Fruit fly (Drosophila melanogaster) whole organism, embryonic: Measurements from ENCODE around the gene awd.
A peak's percentile ranks its signal among the peaks of the same experiment; 100 is the strongest.

ENCODE experiments used
- Bgb ChIP-seq: fragments of 200-800 bp; sonication (Bioruptor generic); IDR thresholded peaks from 2 replicates; pipeline ENCODE4 v1.3.6; 2022; ENCODE audit warnings: missing biosample characterization, missing genetic modification characterization; ENCODE audit not compliant: partially characterized antibody
- CG11695 ChIP-seq: fragments of 200-800 bp; sonication (Bioruptor generic); IDR thresholded peaks from 3 replicates; pipeline ENCODE4 v1.3.6; 2022; ENCODE audit warnings: missing biosample characterization, missing genetic modification characterization
- CG12071 ChIP-seq: fragments of 200-800 bp; sonication (Bioruptor generic); optimal IDR thresholded peaks from 3 replicates; lab custom pipeline; 2018; ENCODE audit warnings: missing biosample characterization, mild to moderate bottlenecking, missing genetic modification characterization
- CG13287 ChIP-seq: fragments of 200-800 bp; sonication (Bioruptor generic); IDR thresholded peaks from 2 replicates; pipeline ENCODE4 v1.3.6; 2022; ENCODE audit warnings: missing biosample characterization, missing genetic modification characterization; ENCODE audit not compliant: partially characterized antibody
- CG14965 ChIP-seq: fragments of 200-800 bp; sonication (Bioruptor generic); optimal IDR thresholded peaks from 2 replicates; lab custom pipeline; 2016; ENCODE audit warnings: missing biosample characterization, missing genetic modification characterization, borderline replicate concordance
- CG17385 ChIP-seq: fragments of 200-800 bp; sonication (Bioruptor generic); optimal IDR thresholded peaks from 3 replicates; lab custom pipeline; 2018; ENCODE audit warnings: missing biosample characterization, mild to moderate bottlenecking, missing genetic modification characterization
- CG18599 ChIP-seq: fragments of 200-800 bp; sonication (Bioruptor generic); optimal IDR thresholded peaks from 3 replicates; lab custom pipeline; 2017; ENCODE audit warnings: missing biosample characterization, missing genetic modification characterization, mild to moderate bottlenecking, moderate library complexity, missing genetic modification reagents
- CG2199 ChIP-seq: fragments of 200-800 bp; sonication (Bioruptor generic); IDR thresholded peaks from 3 replicates; pipeline ENCODE4 v1.3.6; 2022; ENCODE audit warnings: missing biosample characterization, missing genetic modification characterization
- CG32532 ChIP-seq: fragments of 200-800 bp; sonication (Bioruptor generic); IDR thresholded peaks from 2 replicates; pipeline ENCODE4 v1.3.6; 2022; ENCODE audit warnings: missing biosample characterization, missing genetic modification characterization
- CG34422 ChIP-seq: fragments of 200-800 bp; sonication (Bioruptor generic); IDR thresholded peaks from 3 replicates; pipeline ENCODE4 v1.3.6; 2022; ENCODE audit warnings: missing biosample characterization, missing genetic modification characterization
- CG42726 ChIP-seq: fragments of 200-800 bp; sonication (Bioruptor generic); IDR thresholded peaks from 2 replicates; pipeline ENCODE4 v1.3.6; 2022; ENCODE audit warnings: missing biosample characterization, missing genetic modification characterization; ENCODE audit not compliant: partially characterized antibody
- CG4360 ChIP-seq: fragments of 200-800 bp; sonication (Bioruptor generic); IDR thresholded peaks from 2 replicates; pipeline ENCODE4 v1.3.6; 2022; ENCODE audit warnings: missing biosample characterization, missing genetic modification characterization
- CG6689 ChIP-seq: fragments of 200-800 bp; sonication (Bioruptor generic); IDR thresholded peaks from 2 replicates; pipeline ENCODE4 v1.3.6; 2022; ENCODE audit warnings: missing biosample characterization, missing genetic modification characterization
- CG8765 ChIP-seq: fragments of 200-800 bp; sonication (Bioruptor generic); IDR thresholded peaks from 2 replicates; pipeline ENCODE4 v1.3.6; 2022; ENCODE audit warnings: missing biosample characterization, missing genetic modification characterization
- CG9817 ChIP-seq: fragments of 200-800 bp; sonication (Bioruptor generic); optimal IDR thresholded peaks from 2 replicates; lab custom pipeline; 2018; ENCODE audit warnings: missing biosample characterization, mild to moderate bottlenecking, missing genetic modification characterization, moderate library complexity
- Dbx ChIP-seq: fragments of 200-800 bp; sonication (Bioruptor generic); IDR thresholded peaks from 3 replicates; pipeline ENCODE4 v1.3.6; 2022; ENCODE audit warnings: missing biosample characterization, missing genetic modification characterization
- Lhr ChIP-seq: fragments of 200-800 bp; sonication (Bioruptor generic); optimal IDR thresholded peaks from 3 replicates; lab custom pipeline; 2017; ENCODE audit warnings: mild to moderate bottlenecking, missing biosample characterization, missing genetic modification reagents, missing genetic modification characterization
- Meics ChIP-seq: fragments of 200-800 bp; sonication (Bioruptor generic); optimal IDR thresholded peaks from 2 replicates; lab custom pipeline; 2017; ENCODE audit warnings: missing biosample characterization, mild to moderate bottlenecking, missing genetic modification characterization
- NFAT ChIP-seq: fragments of 200-800 bp; sonication (Bioruptor generic); IDR thresholded peaks from 2 replicates; pipeline ENCODE4 v1.3.6; 2022; ENCODE audit warnings: missing biosample characterization, missing genetic modification characterization
- Nf-YA ChIP-seq: fragments of 200-800 bp; sonication (Bioruptor generic); IDR thresholded peaks from 2 replicates; pipeline ENCODE4 v1.3.6; 2022; ENCODE audit warnings: missing biosample characterization, missing genetic modification characterization
- Opbp ChIP-seq: fragments of 200-800 bp; sonication (Bioruptor generic); IDR thresholded peaks from 3 replicates; pipeline ENCODE4 v1.3.6; 2022; ENCODE audit warnings: missing biosample characterization, missing genetic modification characterization; ENCODE audit not compliant: partially characterized antibody
- Scr ChIP-seq: fragments of 200-800 bp; sonication (Bioruptor generic); IDR thresholded peaks from 2 replicates; pipeline ENCODE4 v1.3.6; 2022; ENCODE audit warnings: missing biosample characterization, missing genetic modification characterization; ENCODE audit not compliant: partially characterized antibody
- Stat92E ChIP-seq, 3 experiments: fragments of >200 bp in 2 of 3; fragments of 200-800 bp in 1 of 3; sonication (Bioruptor generic) in 1 of 3; optimal IDR thresholded peaks; 2 replicates each; lab custom pipeline; 2017 to 2019; ENCODE audit warnings: missing biosample characterization in 3 of 3, missing genetic modification characterization in 3 of 3, mild to moderate bottlenecking in 1 of 3, moderate library complexity in 1 of 3
- YL-1 ChIP-seq: fragments of 200-800 bp; sonication (Bioruptor generic); optimal IDR thresholded peaks from 3 replicates; lab custom pipeline; 2017; ENCODE audit warnings: missing biosample characterization, mild to moderate bottlenecking, missing genetic modification characterization
- aop ChIP-seq: fragments of 200-800 bp; sonication (Bioruptor generic); IDR thresholded peaks from 2 replicates; pipeline ENCODE4 v1.3.6; 2022; ENCODE audit warnings: missing biosample characterization, missing genetic modification characterization
- bsh ChIP-seq, 2 experiments: fragments of 200-800 bp; sonication (Bioruptor generic); optimal IDR thresholded peaks; 2 replicates each; lab custom pipeline; 2017 to 2018; ENCODE audit warnings: mild to moderate bottlenecking in 2 of 2, missing biosample characterization in 2 of 2, missing genetic modification characterization in 2 of 2, moderate library complexity in 1 of 2
- cg ChIP-seq: fragments of 200-800 bp; sonication (Bioruptor generic); optimal IDR thresholded peaks from 3 replicates; lab custom pipeline; 2019; ENCODE audit warnings: missing biosample characterization, mild to moderate bottlenecking, missing genetic modification characterization, moderate library complexity
- chinmo ChIP-seq: fragments of 200-800 bp; sonication (Bioruptor generic); IDR thresholded peaks from 4 replicates; pipeline ENCODE4 v1.3.6; 2022; ENCODE audit warnings: missing biosample characterization, missing genetic modification characterization; ENCODE audit not compliant: partially characterized antibody
- chm ChIP-seq: fragments of 200-800 bp; sonication (Bioruptor generic); IDR thresholded peaks from 2 replicates; pipeline ENCODE4 v1.3.6; 2022; ENCODE audit warnings: missing biosample characterization, missing genetic modification characterization
- ci ChIP-seq: fragments of 200-800 bp; sonication (Bioruptor generic); IDR thresholded peaks from 3 replicates; pipeline ENCODE4 v1.3.6; 2022; ENCODE audit warnings: missing biosample characterization, missing genetic modification characterization
- croc ChIP-seq: fragments of 200-800 bp; sonication (Bioruptor generic); conservative IDR thresholded peaks from 3 replicates; pipeline ENCODE4 v1.3.6; 2022; ENCODE audit warnings: missing biosample characterization, missing genetic modification characterization
- crol ChIP-seq: fragments of 200-800 bp; sonication (Bioruptor generic); IDR thresholded peaks from 2 replicates; pipeline ENCODE4 v1.3.6; 2022; ENCODE audit warnings: missing biosample characterization, missing genetic modification characterization
- dysf ChIP-seq: fragments of 200-800 bp; sonication (Bioruptor generic); IDR thresholded peaks from 3 replicates; pipeline ENCODE4 v1.3.6; 2022; ENCODE audit warnings: missing biosample characterization, missing genetic modification characterization
- eve ChIP-seq, 2 experiments: fragments of >200 bp; optimal IDR thresholded peaks; 2 replicates each; lab custom pipeline; 2017; ENCODE audit warnings: missing biosample characterization in 2 of 2, missing genetic modification characterization in 2 of 2
- lov ChIP-seq, 2 experiments: fragments of 200-800 bp in 1 of 2; fragments of >200 bp in 1 of 2; sonication (Bioruptor generic) in 1 of 2; IDR thresholded peaks in 1 of 2; optimal IDR thresholded peaks in 1 of 2; 2 replicates in 1 of 2; 3 replicates in 1 of 2; pipeline versions ENCODE4 v1.3.6 to Lab custom; 2017 to 2022; ENCODE audit warnings: missing biosample characterization in 1 of 2, missing genetic modification characterization in 1 of 2
- mirr ChIP-seq: fragments of 200-800 bp; sonication (Bioruptor generic); optimal IDR thresholded peaks from 3 replicates; lab custom pipeline; 2018; ENCODE audit warnings: missing biosample characterization, mild to moderate bottlenecking, missing genetic modification characterization
- pros ChIP-seq: fragments of 200-800 bp; sonication (Bioruptor generic); optimal IDR thresholded peaks from 3 replicates; lab custom pipeline; 2019; ENCODE audit warnings: missing biosample characterization, mild to moderate bottlenecking, missing genetic modification characterization, moderate library complexity
- row ChIP-seq: fragments of 200-800 bp; sonication (Bioruptor generic); IDR thresholded peaks from 3 replicates; pipeline ENCODE4 v1.3.6; 2022; ENCODE audit warnings: missing biosample characterization, missing genetic modification characterization
- sens ChIP-seq: fragments of 200-800 bp; sonication (Bioruptor generic); peaks from one replicate; lab custom pipeline; 2016; ENCODE audit warnings: missing biosample characterization, missing genetic modification characterization
- sens-2 ChIP-seq: fragments of 200-800 bp; sonication (Bioruptor generic); IDR thresholded peaks from 2 replicates; pipeline ENCODE4 v1.3.6; 2022; ENCODE audit warnings: missing biosample characterization, missing genetic modification characterization
- sna ChIP-seq: fragments of 200-800 bp; sonication (Bioruptor generic); IDR thresholded peaks from 2 replicates; pipeline ENCODE4 v1.3.6; 2022; ENCODE audit warnings: missing biosample characterization, missing genetic modification characterization; ENCODE audit not compliant: partially characterized antibody
- sr ChIP-seq: fragments of 200-800 bp; sonication (Bioruptor generic); IDR thresholded peaks from 3 replicates; pipeline ENCODE4 v1.3.6; 2022; ENCODE audit warnings: missing biosample characterization, missing genetic modification characterization
- ttk ChIP-seq: fragments of 200-800 bp; sonication (Bioruptor generic); IDR thresholded peaks from 2 replicates; pipeline ENCODE4 v2.1.2; 2022; ENCODE audit warnings: missing biosample characterization, missing genetic modification characterization
- vvl ChIP-seq: fragments of 200-800 bp; sonication (Bioruptor generic); IDR thresholded peaks from 2 replicates; pipeline ENCODE4 v1.3.6; 2022; ENCODE audit warnings: missing biosample characterization, missing genetic modification characterization
- yki ChIP-seq: fragments of >200 bp; optimal IDR thresholded peaks from 3 replicates; lab custom pipeline; 2018
- zen2 ChIP-seq: fragments of 200-800 bp; sonication (Bioruptor generic); IDR thresholded peaks from 3 replicates; pipeline ENCODE4 v1.3.6; 2022; ENCODE audit warnings: missing biosample characterization, missing genetic modification characterization; ENCODE audit not compliant: partially characterized antibody

awd gene

DNA sequence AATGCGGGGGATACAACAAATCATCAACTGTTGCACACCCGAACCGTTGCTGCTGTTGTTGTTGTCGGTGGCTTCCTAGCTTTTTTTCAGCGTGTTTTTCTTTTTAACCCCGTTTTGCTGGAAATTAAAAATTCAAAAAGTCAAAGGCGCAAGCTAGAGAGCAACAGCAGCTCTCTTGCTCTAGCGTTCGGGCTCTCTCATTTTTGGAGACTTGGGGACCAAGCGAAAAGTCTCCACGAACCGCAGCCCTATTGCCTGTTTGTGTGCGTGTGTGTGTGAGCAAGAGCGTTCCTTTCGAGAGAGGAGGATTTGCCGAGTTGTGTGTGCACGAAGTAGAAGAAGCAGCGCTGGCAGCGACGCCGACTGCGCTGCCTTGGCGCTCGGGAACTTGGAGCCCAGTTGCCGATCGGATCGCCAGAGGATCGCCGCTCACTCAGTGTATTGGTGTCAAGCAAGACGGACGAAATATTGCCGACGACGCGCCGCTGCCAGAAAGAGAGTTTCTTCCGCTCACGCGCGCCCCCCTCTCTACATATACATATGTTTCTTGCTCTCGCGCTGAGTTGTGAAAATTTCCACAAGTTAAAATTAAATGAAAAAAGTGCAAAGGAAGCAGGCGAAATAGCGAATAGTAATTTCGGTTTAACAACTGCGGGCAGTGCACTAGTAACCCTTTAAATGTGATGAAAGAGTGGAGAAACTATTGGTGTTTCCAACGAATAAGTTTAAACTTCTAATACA is 21.1 kb downstream of the awd start (continued):
- TF ChIP-seq Meics (GFP tag; lab: Kevin White, UChicago) = peak; percentile 12
- TF ChIP-seq croc = no peak
- TF ChIP-seq Bgb (GFP tag; lab: Robert Waterston, UW) = peak; percentile 35; the same call in 1 of the 2 replicates
- TF ChIP-seq Lhr (GFP tag; lab: Kevin White, UChicago) = no peak
- peak; percentile 45; the same call in 2 of the 3 replicates for TF ChIP-seq CG2199
- TF ChIP-seq CG8765 (GFP tag; lab: Robert Waterston, UW) = no peak
- TF ChIP-seq CG11695 = 0 out of 3 replicates have a peak, but pooled peaks have one; percentile 37
- peak; percentile 89 for TF ChIP-seq crol
- peak; percentile 45; the same call in 1 of the 3 replicates for TF ChIP-seq zen2 (GFP tag; lab: Robert Waterston, UW)
- TF ChIP-seq CG12071 (GFP tag; lab: Kevin White, UChicago) = peak; percentile 19
- peak; percentile 90 for TF ChIP-seq CG17385 (GFP tag; lab: Kevin White, UChicago)
- TF ChIP-seq CG4360 (GFP tag; lab: Robert Waterston, UW) = peak; percentile 95
- TF ChIP-seq CG6689 (GFP tag; lab: Robert Waterston, UW) = peak; percentile 23; the same call in 1 of the 2 replicates
- peak; percentile 70 for TF ChIP-seq NFAT (GFP tag; lab: Robert Waterston, UW)
- TF ChIP-seq CG42726 (GFP tag; lab: Robert Waterston, UW) = peak; percentile 43
- peak; percentile 69 for TF ChIP-seq chm (GFP tag; lab: Robert Waterston, UW)
- no peak for TF ChIP-seq aop (GFP tag; lab: Robert Waterston, UW)
- TF ChIP-seq Dbx (GFP tag; lab: Robert Waterston, UW) = peak; percentile 29; the same call in 1 of the 3 replicates
- TF ChIP-seq sens-2 (GFP tag; lab: Robert Waterston, UW) = no peak
- TF ChIP-seq sens (GFP tag; lab: Kevin White, UChicago) = peak; percentile 32
- 0 out of 3 replicates have a peak, but pooled peaks have one; percentile 6 for TF ChIP-seq row (GFP tag; lab: Robert Waterston, UW)
- peak; percentile 47; the same call in 1 of the 3 replicates for TF ChIP-seq sr
- TF ChIP-seq CG34422 = peak; percentile 43; the same call in 1 of the 3 replicates
- peak in 1 of 3 experiments; percentile 29 for TF ChIP-seq Stat92E (GFP tag; optimal IDR thresholded peaks at IDR 0.05; lab: Kevin White, UChicago)
- peak in 1 of 2 experiments; percentile 37 for TF ChIP-seq bsh (GFP tag; optimal IDR thresholded peaks at IDR 0.05; lab: Kevin White, UChicago)
- TF ChIP-seq eve (GFP tag; optimal IDR thresholded peaks at IDR 0.05; lab: Kevin White, UChicago) = no peak
- peak; percentile 5 for TF ChIP-seq mirr
- peak; percentile 85 for TF ChIP-seq pros (GFP tag; lab: Kevin White, UChicago)
- TF ChIP-seq CG32532 (GFP tag; lab: Robert Waterston, UW) = 0 out of 2 replicates have a peak, but pooled peaks have one; percentile 41
- peak; percentile 89 for TF ChIP-seq cg (GFP tag; lab: Kevin White, UChicago)
- TF ChIP-seq dysf = 0 out of 3 replicates have a peak, but pooled peaks have one; percentile 23
- no peak for TF ChIP-seq YL-1 (GFP tag; lab: Kevin White, UChicago)
- TF ChIP-seq ci (GFP tag; lab: Robert Waterston, UW) = peak; percentile 70; the same call in 2 of the 3 replicates
- TF ChIP-seq vvl = peak; percentile 66; the same call in 1 of the 2 replicates
- TF ChIP-seq Scr (GFP tag; lab: Robert Waterston, UW) = 0 out of 2 replicates have a peak, but pooled peaks have one; percentile 36
- 0 out of 2 replicates have a peak, but pooled peaks have one; percentile 9 for TF ChIP-seq ttk (GFP tag; lab: Robert Waterston, UW)
- peak; percentile 46 for TF ChIP-seq yki (lab: Kevin White, UChicago)
- TF ChIP-seq lov (optimal IDR thresholded peaks at IDR 0.05; lab: Kevin White, UChicago) = no peak
- TF ChIP-seq lov (GFP tag; IDR thresholded peaks at IDR 0.05; lab: Robert Waterston, UW) = peak; percentile 59; the same call in 1 of the 3 replicates
- TF ChIP-seq CG9817 (tag; lab: Kevin White, UChicago) = no peak
- TF ChIP-seq Nf-YA = 0 out of 2 replicates have a peak, but pooled peaks have one; percentile 9
- peak; percentile 63; the same call in 1 of the 4 replicates for TF ChIP-seq chinmo (GFP tag; lab: Robert Waterston, UW)
- no peak for TF ChIP-seq CG14965
- TF ChIP-seq CG13287 (GFP tag; lab: Robert Waterston, UW) = peak; percentile 42
- 0 out of 3 replicates have a peak, but pooled peaks have one; percentile 23 for TF ChIP-seq Opbp
- peak; percentile 29 for TF ChIP-seq CG18599 (GFP tag; lab: Kevin White, UChicago)
- TF ChIP-seq sna (GFP tag; lab: Robert Waterston, UW) = peak; percentile 65
